Worm (Caenorhabditis elegans) whole organism, early embryonic: ENCODE results near the gene pro-3.

Source experiments
- B0310.2 ChIP-seq: sonication (generic microtip); optimal IDR thresholded peaks from 2 replicates; lab custom pipeline; 2016; ENCODE audit warnings: mild to moderate bottlenecking, missing genetic modification characterization, missing compliant biosample characterization
- ama-1 ChIP-seq: fragments of 150-350 bp; optimal IDR thresholded peaks from 2 replicates; lab custom pipeline; 2014
- ceh-13 ChIP-seq: fragments of 200-800 bp; sonication (Bioruptor generic); optimal IDR thresholded peaks from 2 replicates; lab custom pipeline; 2018; ENCODE audit warnings: mild to moderate bottlenecking, missing genetic modification characterization, missing compliant biosample characterization
- hmbx-1 ChIP-seq: sonication (generic microtip); optimal IDR thresholded peaks from 2 replicates; lab custom pipeline; 2016; ENCODE audit warnings: mild to moderate bottlenecking, missing genetic modification characterization, missing compliant biosample characterization
- scrt-1 ChIP-seq: fragments of 200-800 bp; sonication (Bioruptor generic); IDR thresholded peaks from 2 replicates; pipeline ENCODE4 v1.3.6; 2022; ENCODE audit warnings: missing genetic modification characterization, missing compliant biosample characterization
- sea-1 ChIP-seq: fragments of 200-800 bp; sonication (Bioruptor generic); conservative IDR thresholded peaks from 2 replicates; pipeline ENCODE4 v1.3.6; 2022; ENCODE audit warnings: missing genetic modification characterization, missing compliant biosample characterization

ce11 chrV:19118312-19118711, at the start of gene pro-3:
- no peak for TF ChIP-seq ama-1 (lab: Kevin White, UChicago)
- TF ChIP-seq B0310.2 (tag; lab: Kevin White, UChicago) = no peak
- TF ChIP-seq scrt-1 (GFP tag; lab: Robert Waterston, UW) = no peak
- no peak for TF ChIP-seq hmbx-1 (tag; lab: Kevin White, UChicago)
- TF ChIP-seq sea-1 = no peak
- TF ChIP-seq ceh-13 (GFP tag; lab: Kevin White, UChicago) = no peak
